Worm (Caenorhabditis elegans) whole organism, L4 larva: Measurements from ENCODE around the gene F48E8.3.
A peak's percentile ranks its signal among the peaks of the same experiment; 100 is the strongest.

Source experiments
- F49E8.2 ChIP-seq: sonication (generic microtip); optimal IDR thresholded peaks from 2 replicates; lab custom pipeline; 2016; ENCODE audit warnings: missing compliant biosample characterization, mild to moderate bottlenecking, missing genetic modification characterization, borderline replicate concordance
- R02D3.7 ChIP-seq: fragments of 150-350 bp; sonication (generic microtip); optimal IDR thresholded peaks from 3 replicates; lab custom pipeline; 2014; ENCODE audit warnings: missing biosample characterization, missing genetic modification characterization
- Y105C5A.15 ChIP-seq: fragments of 200-800 bp; sonication (Bioruptor generic); IDR thresholded peaks from 2 replicates; pipeline ENCODE4 v1.3.6; 2022; ENCODE audit warnings: missing genetic modification characterization, missing compliant biosample characterization
- Y48G9A.11 ChIP-seq: fragments of 200-800 bp; sonication (Bioruptor generic); IDR thresholded peaks from 2 replicates; pipeline ENCODE4 v1.3.6; 2022; ENCODE audit warnings: missing genetic modification reagents, missing genetic modification characterization, missing compliant biosample characterization
- aha-1 ChIP-seq: fragments of 150-350 bp; peaks from one replicate; lab custom pipeline; 2014; ENCODE audit warnings: missing biosample characterization, missing genetic modification characterization
- aly-2 ChIP-seq: sonication (generic microtip); optimal IDR thresholded peaks from 2 replicates; lab custom pipeline; 2018; ENCODE audit warnings: missing biosample characterization, missing genetic modification characterization
- ama-1 ChIP-seq: fragments of 150-350 bp; optimal IDR thresholded peaks from 2 replicates; lab custom pipeline; 2014; ENCODE audit warnings: inconsistent platforms, mixed read lengths
- arid-1 ChIP-seq: fragments of 200-800 bp; sonication (Bioruptor generic); conservative IDR thresholded peaks from 2 replicates; pipeline ENCODE4 v1.3.6; 2022; ENCODE audit warnings: missing genetic modification reagents, missing genetic modification characterization, missing compliant biosample characterization
- attf-4 ChIP-seq: sonication (generic microtip); optimal IDR thresholded peaks from 3 replicates; lab custom pipeline; 2017; ENCODE audit warnings: missing biosample characterization, missing genetic modification characterization
- ceh-20 ChIP-seq: fragments of 200-800 bp; sonication (Bioruptor generic); IDR thresholded peaks from 2 replicates; pipeline ENCODE4 v1.3.6; 2022; ENCODE audit warnings: missing genetic modification reagents, missing genetic modification characterization, missing compliant biosample characterization
- ceh-44 ChIP-seq: fragments of 200-800 bp; sonication (Bioruptor generic); IDR thresholded peaks from 2 replicates; pipeline ENCODE4 v1.3.6; 2022; ENCODE audit warnings: missing genetic modification reagents, missing genetic modification characterization, missing compliant biosample characterization
- ceh-62 ChIP-seq: sonication (generic microtip); optimal IDR thresholded peaks from 2 replicates; lab custom pipeline; 2017; ENCODE audit warnings: missing biosample characterization, missing genetic modification characterization
- ceh-82 ChIP-seq: sonication (generic microtip); optimal IDR thresholded peaks from 2 replicates; lab custom pipeline; 2017; ENCODE audit warnings: missing biosample characterization, missing genetic modification characterization
- ctbp-1 ChIP-seq: fragments of 200-800 bp; sonication (Bioruptor generic); IDR thresholded peaks from 2 replicates; pipeline ENCODE4 v1.3.6; 2022; ENCODE audit warnings: missing genetic modification reagents, missing genetic modification characterization, missing compliant biosample characterization
- daf-16 ChIP-seq, 3 experiments: sonication (generic microtip); optimal IDR thresholded peaks; 2 replicates each; lab custom pipeline; 2016 to 2017; ENCODE audit warnings: missing genetic modification characterization in 3 of 3, missing genetic modification reagents in 3 of 3, mild to moderate bottlenecking in 2 of 3, missing compliant biosample characterization in 2 of 3, missing biosample characterization in 1 of 3, moderate library complexity in 1 of 3
- daf-19 ChIP-seq: fragments of 200-800 bp; sonication (Bioruptor generic); conservative IDR thresholded peaks from 2 replicates; pipeline ENCODE4 v1.3.6; 2022; ENCODE audit warnings: missing genetic modification characterization, missing compliant biosample characterization
- dmd-6 ChIP-seq: fragments of 200-800 bp; sonication (Bioruptor generic); IDR thresholded peaks from 2 replicates; pipeline ENCODE4 v1.3.6; 2022; ENCODE audit warnings: missing genetic modification reagents, missing genetic modification characterization, missing compliant biosample characterization
- dmd-9 ChIP-seq: fragments of 200-800 bp; sonication (Bioruptor generic); IDR thresholded peaks from 2 replicates; pipeline ENCODE4 v1.3.6; 2022; ENCODE audit warnings: missing genetic modification reagents, missing genetic modification characterization, missing compliant biosample characterization
- dpl-1 ChIP-seq: fragments of 150-350 bp; optimal IDR thresholded peaks from 2 replicates; lab custom pipeline; 2014; ENCODE audit warnings: missing biosample characterization, missing genetic modification reagents, missing genetic modification characterization
- egl-27 ChIP-seq: sonication (generic microtip); optimal IDR thresholded peaks from 3 replicates; lab custom pipeline; 2017; ENCODE audit warnings: missing biosample characterization, missing genetic modification reagents, missing genetic modification characterization
- egl-43 ChIP-seq: fragments of 200-800 bp; sonication (Bioruptor generic); IDR thresholded peaks from 2 replicates; pipeline ENCODE4 v1.3.6; 2022; ENCODE audit warnings: missing genetic modification reagents, missing genetic modification characterization, missing compliant biosample characterization
- fkh-10 ChIP-seq: fragments of 150-350 bp; optimal IDR thresholded peaks from 2 replicates; lab custom pipeline; 2014; ENCODE audit warnings: missing biosample characterization, missing genetic modification reagents, missing genetic modification characterization
- fos-1 ChIP-seq: fragments of 150-350 bp; optimal IDR thresholded peaks from 2 replicates; lab custom pipeline; 2014; ENCODE audit warnings: missing biosample characterization, missing genetic modification characterization
- hlh-11 ChIP-seq: fragments of 200-800 bp; sonication (Bioruptor generic); optimal IDR thresholded peaks from 2 replicates; lab custom pipeline; 2018; ENCODE audit warnings: mild to moderate bottlenecking, missing genetic modification characterization, missing compliant biosample characterization
- hlh-30 ChIP-seq: sonication (generic microtip); optimal IDR thresholded peaks from 2 replicates; lab custom pipeline; 2017; ENCODE audit warnings: antibody characterized with exemption, mild to moderate bottlenecking, missing genetic modification characterization, missing compliant biosample characterization; ENCODE audit not compliant: insufficient read depth
- hmg-1.1 ChIP-seq: fragments of 200-800 bp; sonication (Bioruptor generic); IDR thresholded peaks from 2 replicates; pipeline ENCODE4 v1.3.6; 2022; ENCODE audit warnings: missing genetic modification reagents, missing genetic modification characterization, missing compliant biosample characterization
- lin-13 ChIP-seq: fragments of 150-350 bp; optimal IDR thresholded peaks from 2 replicates; lab custom pipeline; 2014; ENCODE audit warnings: missing biosample characterization, missing genetic modification reagents, missing genetic modification characterization
- lin-15B ChIP-seq: fragments of 150-350 bp; sonication (generic microtip); optimal IDR thresholded peaks from 3 replicates; lab custom pipeline; 2014; ENCODE audit warnings: missing biosample characterization, missing genetic modification characterization
- lin-38 ChIP-seq: fragments of 200-800 bp; sonication (Bioruptor generic); IDR thresholded peaks from 2 replicates; pipeline ENCODE4 v1.3.6; 2022; ENCODE audit warnings: missing genetic modification reagents, missing genetic modification characterization, missing compliant biosample characterization
- lin-39 ChIP-seq: fragments of 150-350 bp; optimal IDR thresholded peaks from 2 replicates; lab custom pipeline; 2014; ENCODE audit warnings: missing biosample characterization, missing genetic modification reagents, missing genetic modification characterization
- lir-3 ChIP-seq: sonication (generic microtip); optimal IDR thresholded peaks from 2 replicates; lab custom pipeline; 2016; ENCODE audit warnings: mild to moderate bottlenecking, missing genetic modification characterization, missing compliant biosample characterization
- lsy-2 ChIP-seq, 2 experiments: fragments of 150-350 bp in 1 of 2; sonication (generic microtip) in 1 of 2; optimal IDR thresholded peaks; 2 replicates each; lab custom pipeline; 2014 to 2017; ENCODE audit warnings: missing biosample characterization in 2 of 2, missing genetic modification characterization in 2 of 2
- mdl-1 ChIP-seq, 2 experiments: fragments of 150-350 bp in 1 of 2; sonication (generic microtip) in 1 of 2; optimal IDR thresholded peaks; 2 replicates each; lab custom pipeline; 2014 to 2017; ENCODE audit warnings: missing biosample characterization in 2 of 2, missing genetic modification characterization in 2 of 2
- mep-1 ChIP-seq: fragments of 150-350 bp; sonication (generic microtip); optimal IDR thresholded peaks from 3 replicates; lab custom pipeline; 2014; ENCODE audit warnings: missing biosample characterization, missing genetic modification characterization
- mes-2 ChIP-seq: sonication (generic microtip); optimal IDR thresholded peaks from 2 replicates; lab custom pipeline; 2016; ENCODE audit warnings: missing genotype, mild to moderate bottlenecking, missing genetic modification characterization, missing compliant biosample characterization; ENCODE audit not compliant: poor library complexity, severe bottlenecking
- nhr-102 ChIP-seq: sonication (generic microtip); optimal IDR thresholded peaks from 2 replicates; lab custom pipeline; 2016; ENCODE audit warnings: mild to moderate bottlenecking, missing genetic modification characterization, moderate library complexity, missing compliant biosample characterization
- nhr-237 ChIP-seq: sonication (generic microtip); optimal IDR thresholded peaks from 2 replicates; lab custom pipeline; 2017; ENCODE audit warnings: missing biosample characterization, missing genetic modification characterization
- nhr-25 ChIP-seq: sonication (generic microtip); optimal IDR thresholded peaks from 2 replicates; lab custom pipeline; 2017; ENCODE audit warnings: missing genetic modification characterization, mild to moderate bottlenecking, missing compliant biosample characterization, antibody characterized with exemption, moderate library complexity, borderline replicate concordance; ENCODE audit not compliant: insufficient read depth
- nhr-28 ChIP-seq: fragments of 150-350 bp; optimal IDR thresholded peaks from 2 replicates; lab custom pipeline; 2014; ENCODE audit warnings: missing biosample characterization, missing genetic modification characterization
- nhr-41 ChIP-seq: fragments of 200-800 bp; sonication (Bioruptor generic); IDR thresholded peaks from 2 replicates; pipeline ENCODE4 v1.3.6; 2022; ENCODE audit warnings: missing genetic modification reagents, missing genetic modification characterization, missing compliant biosample characterization
- nhr-6 ChIP-seq: fragments of 150-350 bp; optimal IDR thresholded peaks from 2 replicates; lab custom pipeline; 2014; ENCODE audit warnings: missing biosample characterization, missing genetic modification characterization
- nhr-76 ChIP-seq: fragments of 150-350 bp; optimal IDR thresholded peaks from 2 replicates; lab custom pipeline; 2014; ENCODE audit warnings: missing biosample characterization, missing genetic modification characterization
- rbr-2 ChIP-seq: sonication (generic microtip); optimal IDR thresholded peaks from 2 replicates; lab custom pipeline; 2016; ENCODE audit warnings: missing genotype, missing genetic modification characterization, missing compliant biosample characterization
- snpc-1.2 ChIP-seq: fragments of 200-800 bp; sonication (Bioruptor generic); IDR thresholded peaks from 2 replicates; pipeline ENCODE4 v1.3.6; 2022; ENCODE audit warnings: missing genetic modification reagents, missing genetic modification characterization, missing compliant biosample characterization
- spr-3 ChIP-seq: fragments of 200-800 bp; sonication (Bioruptor generic); optimal IDR thresholded peaks from 2 replicates; lab custom pipeline; 2018; ENCODE audit warnings: mild to moderate bottlenecking, missing genetic modification characterization, missing compliant biosample characterization
- unc-130 ChIP-seq: sonication (generic microtip); optimal IDR thresholded peaks from 2 replicates; lab custom pipeline; 2016; ENCODE audit warnings: missing genetic modification reagents, missing genetic modification characterization, missing compliant biosample characterization
- zip-2 ChIP-seq: fragments of 150-350 bp; optimal IDR thresholded peaks from 2 replicates; lab custom pipeline; 2014; ENCODE audit warnings: missing biosample characterization, missing genetic modification characterization

Gene F48E8.3

DNA sequence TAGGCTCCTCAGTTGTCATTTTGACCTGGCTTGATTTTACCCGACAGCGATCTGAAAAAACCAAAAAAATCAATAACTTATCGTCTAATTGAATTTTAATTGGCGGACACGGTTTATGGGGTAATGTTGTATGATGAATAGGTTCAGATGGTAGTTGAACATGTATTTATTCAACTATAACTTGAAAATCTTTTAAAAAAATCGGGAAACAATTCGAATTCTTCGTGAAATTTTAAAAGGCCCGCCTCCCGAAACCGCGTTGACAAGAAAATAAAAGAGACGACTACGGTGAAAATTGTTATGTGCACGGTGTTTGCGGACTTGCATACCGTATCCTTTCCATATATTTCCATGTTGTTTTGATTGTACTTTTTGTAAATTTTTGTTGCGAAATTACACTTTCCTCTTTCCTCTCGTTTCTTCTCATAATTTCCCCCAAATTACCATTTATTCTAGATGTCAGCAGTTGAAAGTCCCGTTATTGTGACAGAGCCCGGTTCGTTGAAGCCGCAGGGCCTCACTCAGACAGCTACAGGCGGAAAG is 18.4 kb upstream of the F48E8.3 start, which contains the start of the genes T24G10.2 and disl-2 (continued):
- TF ChIP-seq lin-38 (GFP tag; lab: Robert Waterston, UW) (peak; percentile 64), nhr-76 (tag; lab: Kevin White, UChicago) (peak; percentile 28), attf-4 (no peak), mep-1 (peak; percentile 32), fkh-10 (no peak), lin-15B (tag; lab: Kevin White, UChicago) (no peak), nhr-102 (no peak), ctbp-1 (no peak), ceh-62 (tag; lab: Kevin White, UChicago) (no peak), nhr-6 (tag; lab: Kevin White, UChicago) (peak; percentile 50), Y105C5A.15 (GFP tag; lab: Robert Waterston, UW) (no peak), R02D3.7 (tag; lab: Kevin White, UChicago) (no peak), egl-27 (tag; lab: Kevin White, UChicago) (no peak), spr-3 (GFP tag; lab: Kevin White, UChicago) (no peak), daf-19 (no peak)
- TF ChIP-seq, all 104 proteins: peak for 17

DNA sequence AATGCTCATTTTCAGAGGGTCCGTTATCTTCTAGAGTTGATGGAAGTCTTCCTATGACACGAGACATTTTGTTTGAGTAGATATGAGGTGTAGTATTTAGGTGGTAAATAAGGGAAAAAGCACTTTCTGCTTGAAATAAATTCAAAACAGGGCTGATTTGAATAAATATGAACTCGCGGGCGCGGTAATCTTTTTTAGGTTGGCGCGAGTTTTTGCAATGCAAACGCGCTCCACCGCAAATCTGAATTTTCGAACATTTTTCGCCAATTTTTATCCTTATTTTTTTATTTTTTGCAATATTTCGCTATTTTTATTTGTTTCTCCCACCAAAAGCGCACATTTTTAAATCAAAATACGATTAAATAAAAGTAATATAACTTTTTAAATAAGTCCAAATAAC is 13.0 kb upstream of the F48E8.3 start, which contains the start of gene skpt-1:
skpt-1 (minus strand) TSS at position 219 of the 400 bp plus-strand sequence.
- TF ChIP-seq nhr-237 (tag; lab: Kevin White, UChicago) (no peak), zip-2 (no peak), lsy-2 (tag; optimal IDR thresholded peaks at IDR 0.05; lab: Kevin White, UChicago) (peak in 1 of 2 experiments; percentile 74), ceh-44 (GFP tag; lab: Robert Waterston, UW) (no peak), Y48G9A.11 (GFP tag; lab: Robert Waterston, UW) (peak; percentile 72; the same call in 1 of the 2 replicates), egl-43 (GFP tag; lab: Robert Waterston, UW) (no peak), dmd-9 (GFP tag; lab: Robert Waterston, UW) (no peak), unc-130 (GFP tag; lab: Kevin White, UChicago) (peak; percentile 73), F49E8.2 (tag; lab: Kevin White, UChicago) (peak; percentile 48), hlh-30 (tag; lab: Kevin White, UChicago) (peak; percentile 65), nhr-25 (no peak), lin-38 (GFP tag; lab: Robert Waterston, UW) (peak; percentile 98), nhr-41 (GFP tag; lab: Robert Waterston, UW) (no peak), aha-1 (tag; lab: Kevin White, UChicago) (peak; percentile 78), aly-2 (tag; lab: Kevin White, UChicago) (no peak), ceh-20 (no peak), mdl-1 (tag; optimal IDR thresholded peaks at IDR 0.05; lab: Kevin White, UChicago) (no peak), snpc-1.2 (GFP tag; lab: Robert Waterston, UW) (no peak), dpl-1 (GFP tag; lab: Kevin White, UChicago) (peak; percentile 84), mes-2 (tag; lab: Kevin White, UChicago) (peak; percentile 42), daf-16 (GFP tag; optimal IDR thresholded peaks at IDR 0.05; lab: Kevin White, UChicago) (no peak), daf-16 (tag; optimal IDR thresholded peaks at IDR 0.05; lab: Kevin White, UChicago) (peak; percentile 15), ceh-82 (no peak)

DNA sequence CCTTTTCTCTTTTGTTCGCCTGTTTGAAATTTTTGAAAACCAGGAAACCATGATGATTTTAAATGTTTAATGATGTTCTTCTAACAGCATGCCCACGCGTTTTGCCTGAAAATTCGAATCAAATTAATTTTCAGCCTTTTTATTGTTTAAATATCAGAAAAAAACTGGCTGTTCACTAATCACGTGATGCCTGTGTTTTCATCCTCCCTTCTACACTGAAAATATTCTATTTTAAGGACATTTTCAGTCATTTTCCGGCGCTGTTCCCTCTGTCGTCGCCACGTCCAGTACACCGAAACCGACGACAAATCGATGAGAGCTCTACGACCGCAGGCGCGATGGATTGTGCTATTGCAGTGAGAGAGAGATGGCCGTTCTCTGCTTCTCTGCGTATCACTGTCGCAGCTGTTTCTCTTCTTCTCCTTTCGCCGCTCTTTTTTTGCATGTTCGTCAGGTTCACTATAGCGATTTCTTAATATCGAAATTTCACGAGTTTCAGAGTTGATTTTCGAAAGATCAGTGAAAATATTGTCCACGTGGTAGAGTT is 11.3 kb upstream of the F48E8.3 start, which contains the start of gene F48E8.8:
F48E8.8 (minus strand) TSS at position 51 of the 547 bp plus-strand sequence.
- TF ChIP-seq nhr-28 (tag; lab: Kevin White, UChicago) (peak; percentile 45), hlh-11 (peak; percentile 93), lin-39 (no peak), ama-1 (lab: Kevin White, UChicago) (no peak), lin-13 (GFP tag; lab: Kevin White, UChicago) (peak; percentile 25), nhr-6 (tag; lab: Kevin White, UChicago) (peak; percentile 21), nhr-25 (no peak), rbr-2 (tag; lab: Kevin White, UChicago) (peak; percentile 58), nhr-237 (tag; lab: Kevin White, UChicago) (no peak), hmg-1.1 (GFP tag; lab: Robert Waterston, UW) (peak; percentile 80), dmd-6 (GFP tag; lab: Robert Waterston, UW) (peak; percentile 51), fos-1 (tag; lab: Kevin White, UChicago) (no peak), arid-1 (no peak), lir-3 (no peak), unc-130 (GFP tag; lab: Kevin White, UChicago) (no peak), ceh-44 (GFP tag; lab: Robert Waterston, UW) (no peak), hlh-30 (tag; lab: Kevin White, UChicago) (peak; percentile 77), aly-2 (tag; lab: Kevin White, UChicago) (no peak)
